Worm (Caenorhabditis elegans) whole organism, late embryonic: ENCODE data around the gene nhr-258.

Experiments
- F13H6.1 ChIP-seq: sonication (generic microtip); optimal IDR thresholded peaks from 2 replicates; lab custom pipeline; 2016; ENCODE audit warnings: missing genetic modification characterization, missing compliant biosample characterization
- K02D7.2 ChIP-seq: sonication (generic microtip); optimal IDR thresholded peaks from 2 replicates; lab custom pipeline; 2017; ENCODE audit warnings: mild to moderate bottlenecking, missing genetic modification characterization, missing compliant biosample characterization
- Y22D7AL.16 ChIP-seq: sonication (generic microtip); optimal IDR thresholded peaks from 2 replicates; lab custom pipeline; 2016; ENCODE audit warnings: missing genetic modification characterization, missing compliant biosample characterization
- ahr-1 ChIP-seq: sonication (generic microtip); optimal IDR thresholded peaks from 2 replicates; lab custom pipeline; 2016; ENCODE audit warnings: missing genetic modification characterization, missing compliant biosample characterization
- ama-1 ChIP-seq: fragments of 150-350 bp; optimal IDR thresholded peaks from 2 replicates; lab custom pipeline; 2014
- ceh-14 ChIP-seq: sonication (generic microtip); optimal IDR thresholded peaks from 2 replicates; lab custom pipeline; 2016; ENCODE audit warnings: missing genotype, missing genetic modification characterization, missing compliant biosample characterization
- ceh-19 ChIP-seq: fragments of 200-800 bp; sonication (Bioruptor generic); optimal IDR thresholded peaks from 2 replicates; lab custom pipeline; 2018; ENCODE audit warnings: mild to moderate bottlenecking, missing genetic modification characterization, missing compliant biosample characterization
- ceh-24 ChIP-seq: sonication (generic microtip); optimal IDR thresholded peaks from 2 replicates; lab custom pipeline; 2016; ENCODE audit warnings: mild to moderate bottlenecking, missing genetic modification characterization, missing compliant biosample characterization
- ceh-30 ChIP-seq: fragments of 150-350 bp; optimal IDR thresholded peaks from 2 replicates; lab custom pipeline; 2014; ENCODE audit warnings: missing biosample characterization, missing genetic modification characterization
- ceh-31 ChIP-seq: sonication (generic microtip); optimal IDR thresholded peaks from 2 replicates; lab custom pipeline; 2016; ENCODE audit warnings: missing genetic modification characterization, missing compliant biosample characterization
- ceh-34 ChIP-seq: sonication (generic microtip); optimal IDR thresholded peaks from 2 replicates; lab custom pipeline; 2016; ENCODE audit warnings: mild to moderate bottlenecking, missing genetic modification characterization, missing compliant biosample characterization
- ceh-6 ChIP-seq: fragments of 200-800 bp; sonication (Bioruptor generic); optimal IDR thresholded peaks from 2 replicates; lab custom pipeline; 2018; ENCODE audit warnings: mild to moderate bottlenecking, missing genetic modification characterization, missing compliant biosample characterization
- elt-4 ChIP-seq: sonication (generic microtip); optimal IDR thresholded peaks from 2 replicates; lab custom pipeline; 2016; ENCODE audit warnings: missing genetic modification characterization, missing compliant biosample characterization
- ets-4 ChIP-seq: sonication (generic microtip); optimal IDR thresholded peaks from 2 replicates; lab custom pipeline; 2016; ENCODE audit warnings: missing genetic modification characterization, missing compliant biosample characterization
- fkh-10 ChIP-seq: fragments of 150-350 bp; optimal IDR thresholded peaks from 2 replicates; lab custom pipeline; 2014; ENCODE audit warnings: missing biosample characterization, missing genetic modification reagents, missing genetic modification characterization
- fkh-6 ChIP-seq: sonication (generic microtip); optimal IDR thresholded peaks from 2 replicates; lab custom pipeline; 2016; ENCODE audit warnings: missing genetic modification characterization, missing compliant biosample characterization
- hlh-6 ChIP-seq: sonication (generic microtip); optimal IDR thresholded peaks from 2 replicates; lab custom pipeline; 2016; ENCODE audit warnings: missing genotype, missing genetic modification characterization, missing compliant biosample characterization
- hlh-8 ChIP-seq: sonication (generic microtip); optimal IDR thresholded peaks from 2 replicates; lab custom pipeline; 2016; ENCODE audit warnings: missing genotype, missing genetic modification characterization, missing compliant biosample characterization
- lim-6 ChIP-seq: sonication (generic microtip); optimal IDR thresholded peaks from 2 replicates; lab custom pipeline; 2016; ENCODE audit warnings: missing genetic modification characterization, missing compliant biosample characterization
- mec-3 ChIP-seq: sonication (generic microtip); optimal IDR thresholded peaks from 2 replicates; lab custom pipeline; 2016; ENCODE audit warnings: borderline replicate concordance, missing genetic modification characterization, missing compliant biosample characterization
- nhr-232 ChIP-seq: sonication (generic microtip); optimal IDR thresholded peaks from 2 replicates; lab custom pipeline; 2016; ENCODE audit warnings: missing genetic modification characterization, missing compliant biosample characterization
- odd-2 ChIP-seq: sonication (generic microtip); optimal IDR thresholded peaks from 2 replicates; lab custom pipeline; 2017; ENCODE audit warnings: antibody characterized with exemption, mild to moderate bottlenecking, missing genetic modification characterization, missing compliant biosample characterization
- pag-3 ChIP-seq: sonication (generic microtip); optimal IDR thresholded peaks from 2 replicates; lab custom pipeline; 2016; ENCODE audit warnings: missing compliant biosample characterization, missing genetic modification characterization, borderline replicate concordance
- pax-1 ChIP-seq: fragments of 150-350 bp; optimal IDR thresholded peaks from 2 replicates; lab custom pipeline; 2014; ENCODE audit warnings: missing biosample characterization, missing genetic modification characterization
- pha-4 ChIP-seq: fragments of 150-350 bp; optimal IDR thresholded peaks from 2 replicates; lab custom pipeline; 2018; ENCODE audit warnings: missing biosample characterization, missing genetic modification reagents, missing genetic modification characterization
- rnt-1 ChIP-seq: sonication (generic microtip); optimal IDR thresholded peaks from 2 replicates; lab custom pipeline; 2016; ENCODE audit warnings: missing genetic modification characterization, missing compliant biosample characterization
- sox-2 ChIP-seq: fragments of 200-800 bp; sonication (Bioruptor generic); IDR thresholded peaks from 2 replicates; pipeline ENCODE4 v1.3.6; 2022; ENCODE audit warnings: missing genetic modification reagents, missing genetic modification characterization, missing compliant biosample characterization
- syd-9 ChIP-seq: sonication (generic microtip); optimal IDR thresholded peaks from 2 replicates; lab custom pipeline; 2016; ENCODE audit warnings: mild to moderate bottlenecking, missing genetic modification characterization, moderate library complexity, missing compliant biosample characterization
- tbx-2 ChIP-seq: sonication (generic microtip); optimal IDR thresholded peaks from 2 replicates; lab custom pipeline; 2016; ENCODE audit warnings: missing genetic modification characterization, missing compliant biosample characterization
- unc-3 ChIP-seq, 2 experiments: fragments of 200-800 bp in 1 of 2; sonication (Bioruptor generic) in 1 of 2; sonication (generic microtip) in 1 of 2; conservative IDR thresholded peaks in 1 of 2; optimal IDR thresholded peaks in 1 of 2; 2 replicates each; pipeline versions ENCODE4 v1.3.6 to Lab custom; 2016 to 2022; ENCODE audit warnings: missing compliant biosample characterization in 2 of 2, missing genetic modification characterization in 2 of 2, missing genetic modification reagents in 1 of 2
- unc-55 ChIP-seq: sonication (generic microtip); optimal IDR thresholded peaks from 2 replicates; lab custom pipeline; 2017; ENCODE audit warnings: missing biosample characterization, missing genetic modification reagents, missing genetic modification characterization
- unc-86 ChIP-seq: sonication (generic microtip); optimal IDR thresholded peaks from 2 replicates; lab custom pipeline; 2016; ENCODE audit warnings: missing genetic modification characterization, missing compliant biosample characterization
- zip-5 ChIP-seq: sonication (generic microtip); optimal IDR thresholded peaks from 2 replicates; lab custom pipeline; 2016; ENCODE audit warnings: missing genetic modification characterization, missing compliant biosample characterization
- ztf-16 ChIP-seq: sonication (generic microtip); optimal IDR thresholded peaks from 2 replicates; lab custom pipeline; 2017; ENCODE audit warnings: missing genetic modification characterization, missing compliant biosample characterization

Gene nhr-258

DNA sequence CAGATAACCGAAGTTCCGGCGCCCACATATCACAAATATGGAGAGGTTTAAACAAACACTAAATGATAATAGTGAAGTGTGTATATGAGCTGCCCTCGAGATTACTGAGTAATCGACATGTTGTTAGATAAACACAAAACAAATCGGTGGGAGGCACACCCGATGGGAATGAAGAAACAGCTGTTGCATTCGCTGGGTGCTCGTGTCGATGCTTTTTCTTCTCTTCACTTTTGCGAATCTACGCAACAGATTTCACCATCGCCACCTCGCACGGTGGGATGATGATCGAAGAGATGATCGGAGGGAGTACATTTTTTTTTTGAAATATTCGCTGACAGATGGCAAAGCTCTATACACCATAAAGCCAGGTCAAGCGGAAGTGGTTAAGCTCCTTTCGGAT, 23.5 kb downstream of the nhr-258 start:
- TF ChIP-seq ztf-16 (tag; lab: Kevin White, UChicago): no peak
- peak; percentile 13 for TF ChIP-seq rnt-1

DNA sequence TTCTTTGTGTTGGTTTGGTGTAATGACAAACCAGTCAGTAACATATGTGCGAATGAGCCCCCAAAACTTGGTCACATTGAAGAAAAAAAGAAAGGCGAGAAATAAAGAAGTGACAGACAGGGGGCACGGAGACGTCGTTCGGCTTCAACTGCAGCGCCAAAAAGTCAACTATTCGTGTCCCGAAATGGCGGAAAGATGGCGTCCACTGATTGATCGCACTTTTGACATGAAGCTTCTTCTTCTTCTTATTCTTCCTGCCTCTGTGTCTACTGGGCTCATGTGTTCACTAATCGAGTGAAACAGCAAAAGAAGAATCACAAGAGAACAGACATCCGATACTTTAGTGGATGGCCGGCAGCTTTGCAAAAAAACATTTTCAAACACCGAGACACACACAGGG, 24.4 kb downstream of the nhr-258 start:
- TF ChIP-seq ahr-1 (tag; lab: Kevin White, UChicago) (no peak), ceh-34 (tag; lab: Kevin White, UChicago) (peak; percentile 8), ets-4 (tag; lab: Kevin White, UChicago) (no peak), unc-86 (no peak)

DNA sequence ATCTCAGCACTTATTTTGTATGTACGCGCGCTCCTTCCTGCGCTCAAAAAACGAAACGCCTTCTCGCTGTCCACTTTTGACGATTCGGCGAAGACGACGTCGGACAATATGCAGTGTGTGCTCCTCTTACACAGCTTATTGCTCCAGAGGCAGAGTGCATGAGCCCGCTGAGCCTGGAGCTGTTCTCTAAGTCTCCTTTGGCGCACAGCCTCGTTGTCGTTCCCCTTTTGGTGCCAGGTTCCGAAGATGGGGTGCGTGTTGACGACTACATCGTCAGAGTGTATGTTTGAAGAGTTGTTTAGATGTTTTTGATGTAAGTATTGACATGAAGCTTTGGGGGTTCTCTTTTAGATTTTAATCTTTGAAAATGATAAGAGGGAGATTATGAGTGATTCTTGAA, 25.6 kb downstream of the nhr-258 start:
- TF ChIP-seq nhr-232 (tag; lab: Kevin White, UChicago) (no peak), hlh-6 (tag; lab: Kevin White, UChicago) (peak; percentile 6), pha-4 (tag; lab: Kevin White, UChicago) (no peak)

DNA sequence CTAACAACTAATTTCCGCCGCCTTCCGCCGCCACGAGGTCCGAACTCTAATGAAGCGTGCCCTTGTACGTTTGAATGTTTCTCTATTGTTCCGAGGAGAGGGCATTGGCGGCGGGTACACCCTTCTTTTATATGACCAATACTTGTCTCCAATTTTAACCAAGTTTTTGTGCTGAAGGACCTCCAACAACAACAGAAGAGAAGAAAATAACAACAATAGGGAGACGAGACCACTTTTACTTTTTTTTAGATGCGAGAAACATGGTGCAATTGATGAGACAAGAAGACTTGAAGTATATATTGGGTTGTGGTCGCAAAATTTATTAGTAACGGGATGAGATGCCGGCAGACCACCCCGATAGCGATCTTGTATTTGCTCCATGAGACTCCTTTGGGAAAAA, 26.2 kb downstream of the nhr-258 start:
- peak; percentile 41; the same call in 1 of the 2 replicates for TF ChIP-seq sox-2 (GFP tag; lab: Robert Waterston, UW)
- peak; percentile 55 for TF ChIP-seq ceh-31
- TF ChIP-seq ceh-6 (GFP tag; lab: Kevin White, UChicago): no peak
- peak; percentile 15 for TF ChIP-seq ama-1
- no peak for TF ChIP-seq unc-3 (GFP tag; conservative IDR thresholded peaks at IDR 0.05; lab: Robert Waterston, UW)
- no peak for TF ChIP-seq unc-3 (tag; optimal IDR thresholded peaks at IDR 0.05; lab: Kevin White, UChicago)
- TF ChIP-seq syd-9: no peak
- no peak for TF ChIP-seq fkh-6 (tag; lab: Kevin White, UChicago)

DNA sequence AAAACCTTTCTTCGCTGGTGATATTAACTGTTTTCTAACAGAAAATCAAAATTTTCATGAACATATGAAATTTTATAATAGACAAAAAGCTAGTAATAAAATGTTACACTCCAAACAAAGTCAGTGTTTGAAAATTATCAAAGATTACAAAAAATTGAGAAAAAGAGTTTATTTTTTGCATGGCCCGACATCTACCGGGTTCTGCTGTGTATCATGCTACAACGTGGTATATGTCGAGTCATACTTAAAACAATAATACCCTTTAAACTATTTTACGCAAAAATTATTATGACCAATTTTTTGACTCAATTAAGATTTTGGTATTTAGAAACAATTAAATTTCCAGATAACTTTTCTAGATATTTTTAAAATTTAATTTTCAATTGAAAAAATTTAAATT, 30.8 kb downstream of the nhr-258 start:
- no peak for TF ChIP-seq lim-6 (tag; lab: Kevin White, UChicago)
- no peak for TF ChIP-seq zip-5 (tag; lab: Kevin White, UChicago)
- no peak for TF ChIP-seq mec-3 (tag; lab: Kevin White, UChicago)
- TF ChIP-seq K02D7.2 (tag; lab: Kevin White, UChicago): no peak
- no peak for TF ChIP-seq hlh-8 (tag; lab: Kevin White, UChicago)
- no peak for TF ChIP-seq ceh-30
- TF ChIP-seq F13H6.1 (tag; lab: Kevin White, UChicago): no peak
- no peak for TF ChIP-seq pag-3 (tag; lab: Kevin White, UChicago)
- no peak for TF ChIP-seq ceh-19 (GFP tag; lab: Kevin White, UChicago)
- TF ChIP-seq syd-9: no peak
- TF ChIP-seq pax-1 (tag; lab: Kevin White, UChicago): no peak
- no peak for TF ChIP-seq Y22D7AL.16
- TF ChIP-seq odd-2: no peak
- no peak for TF ChIP-seq tbx-2
- TF ChIP-seq unc-86: no peak
- TF ChIP-seq hlh-6 (tag; lab: Kevin White, UChicago): no peak
- no peak for TF ChIP-seq ceh-14 (tag; lab: Kevin White, UChicago)
- no peak for TF ChIP-seq ceh-24
- TF ChIP-seq, all 69 proteins: peak for 0

DNA sequence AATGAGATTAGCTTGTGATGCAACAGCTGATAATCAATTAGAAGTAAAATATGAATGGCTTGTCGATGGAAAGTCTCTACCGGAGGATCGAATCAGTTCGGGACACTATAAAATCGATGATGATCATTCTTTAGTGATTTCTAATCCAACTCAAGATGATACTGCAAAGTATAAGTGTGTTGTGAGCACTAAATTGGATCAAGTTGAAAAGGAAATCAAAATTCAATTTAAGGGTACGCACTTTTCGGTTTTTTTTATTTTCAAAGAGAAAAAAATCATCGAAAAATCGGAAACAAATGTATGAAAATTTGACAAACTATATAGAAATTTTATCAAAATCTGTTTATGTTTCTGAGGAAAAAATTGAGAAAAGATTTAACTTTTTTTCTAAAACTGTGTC, 31.8 kb downstream of the nhr-258 start:
- no peak for TF ChIP-seq K02D7.2 (tag; lab: Kevin White, UChicago)

DNA sequence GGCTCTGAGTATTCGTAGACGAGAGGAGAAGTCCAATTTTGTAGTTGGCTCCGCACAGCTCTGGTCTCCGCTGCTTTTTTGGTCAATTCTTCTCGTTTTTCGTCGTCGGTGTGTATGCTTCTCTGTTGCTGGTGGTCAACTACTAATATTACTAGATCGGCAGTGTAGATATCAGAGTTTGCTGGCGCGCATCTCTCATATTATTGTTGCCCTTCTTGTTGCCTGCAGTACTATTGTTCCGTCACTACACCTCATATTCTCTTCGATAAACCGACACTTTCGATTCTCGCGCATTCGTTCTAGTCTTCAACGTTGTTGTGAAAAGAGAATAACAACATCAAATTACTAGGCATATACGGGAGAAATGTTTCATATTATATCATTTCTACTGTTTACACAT, 35.4 kb downstream of the nhr-258 start:
- TF ChIP-seq elt-4 (tag; lab: Kevin White, UChicago) (peak; percentile 13), unc-55 (GFP tag; lab: Kevin White, UChicago) (no peak), fkh-10 (GFP tag; lab: Kevin White, UChicago) (no peak), pag-3 (tag; lab: Kevin White, UChicago) (no peak)
- TF ChIP-seq, all 69 proteins: peak for 1
